Worm (Caenorhabditis elegans): ENCODE data around the gene F14H12.3.

F14H12.3 gene

DNA sequence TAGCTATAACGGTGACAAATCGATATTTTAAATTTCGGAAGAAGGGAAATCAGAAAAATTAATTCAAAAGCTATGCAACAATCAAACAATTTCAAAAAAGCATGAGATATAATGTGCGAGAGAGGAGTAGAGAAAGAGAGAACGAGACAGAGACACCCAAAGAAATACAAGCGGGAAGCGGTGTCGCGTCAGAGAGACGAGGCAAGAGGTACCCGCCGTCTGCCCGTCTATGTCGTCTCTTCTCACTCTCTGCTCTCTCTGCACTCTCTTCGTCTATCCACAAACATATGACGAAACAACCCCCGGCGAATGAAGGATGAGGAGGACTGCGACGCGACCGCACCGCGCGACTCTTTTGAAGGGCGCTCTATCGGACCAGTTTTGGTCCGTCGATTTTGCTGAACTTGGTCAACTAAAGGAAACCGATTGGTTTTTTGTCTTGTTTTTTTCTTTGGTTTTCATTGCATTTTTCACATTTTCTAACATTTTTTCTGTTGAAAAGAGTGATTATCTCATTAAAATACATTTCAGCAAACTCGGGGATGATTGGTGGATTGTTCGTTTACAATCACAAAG, 44.9 kb downstream of the F14H12.3 start, which contains the start of gene dpy-23 (continued):
- TF ChIP-seq lin-39 (tag; optimal IDR thresholded peaks at IDR 0.05), result peak; percentile 49
- TF ChIP-seq lin-35 (GFP tag; optimal IDR thresholded peaks at IDR 0.05), result peak; percentile 84
- peak; percentile 92 for TF ChIP-seq skn-1 (tag; optimal IDR thresholded peaks at IDR 0.05)
- TF ChIP-seq alr-1 (tag; optimal IDR thresholded peaks at IDR 0.05; ENCODE audit: borderline replicate concordance), result no peak
- peak; percentile 74 for TF ChIP-seq sox-4 (tag; optimal IDR thresholded peaks at IDR 0.05)
- TF ChIP-seq lin-14 (GFP tag; optimal IDR thresholded peaks at IDR 0.05), result peak; percentile 99
- no peak for TF ChIP-seq C34B4.2 (tag; optimal IDR thresholded peaks at IDR 0.05)
- TF ChIP-seq egl-13 (tag; optimal IDR thresholded peaks at IDR 0.05), result peak; percentile 85
- peak; percentile 96 for TF ChIP-seq nhr-77 (tag; optimal IDR thresholded peaks at IDR 0.05)
- TF ChIP-seq hpl-2 (GFP tag; optimal IDR thresholded peaks at IDR 0.05), result peak; percentile 66
- TF ChIP-seq nhr-19 (GFP tag; conservative IDR thresholded peaks at IDR 0.05), result peak; percentile 92
- peak; percentile 89 for TF ChIP-seq grh-1 (GFP tag; IDR thresholded peaks at IDR 0.05)
- peak; percentile 46 for TF ChIP-seq fkh-4 (tag; optimal IDR thresholded peaks at IDR 0.05; ENCODE audit: borderline replicate concordance)
- TF ChIP-seq lsy-2 (tag; optimal IDR thresholded peaks at IDR 0.05), result peak; percentile 81 to 93
- peak; percentile 91 for TF ChIP-seq mep-1 (tag; optimal IDR thresholded peaks at IDR 0.05)
- no peak for TF ChIP-seq hlh-4 (tag; optimal IDR thresholded peaks at IDR 0.05)
- peak; percentile 66 for TF ChIP-seq ces-1 (GFP tag; optimal IDR thresholded peaks at IDR 0.05)
- no peak for TF ChIP-seq ama-1 (optimal IDR thresholded peaks at IDR 0.05)
- TF ChIP-seq mab-9 (GFP tag; IDR thresholded peaks at IDR 0.05), result peak; percentile 64; the same call in 1 of the 2 replicates
- TF ChIP-seq efl-1 (optimal IDR thresholded peaks at IDR 0.05), result peak; percentile 78 to 94
- TF ChIP-seq efl-1 (GFP tag; optimal IDR thresholded peaks at IDR 0.05 in 1 of 2), result peak; percentile 37 to 95
- peak; percentile 94 for TF ChIP-seq lin-13 (GFP tag; optimal IDR thresholded peaks at IDR 0.05)
- peak; percentile 96 for TF ChIP-seq swsn-7 (tag; optimal IDR thresholded peaks at IDR 0.05)
- TF ChIP-seq pax-3 (tag; optimal IDR thresholded peaks at IDR 0.05), result peak; percentile 73
- TF ChIP-seq rnt-1 (tag; optimal IDR thresholded peaks at IDR 0.05), result peak; percentile 91
- TF ChIP-seq unc-30 (tag; optimal IDR thresholded peaks at IDR 0.05), result no peak
- TF ChIP-seq ceh-63 (GFP tag; optimal IDR thresholded peaks at IDR 0.05), result no peak
- TF ChIP-seq unc-98 (GFP tag; IDR thresholded peaks at IDR 0.05), result peak; percentile 56
- peak; percentile 58 for TF ChIP-seq blmp-1 (tag; optimal IDR thresholded peaks at IDR 0.05)
- TF ChIP-seq snu-23 (GFP tag; optimal IDR thresholded peaks at IDR 0.05), result peak; percentile 96
- TF ChIP-seq tbx-2 (tag; optimal IDR thresholded peaks at IDR 0.05), result peak; percentile 96
- TF ChIP-seq C16A3.4 (tag; optimal IDR thresholded peaks at IDR 0.05), result peak; percentile 71
- peak; percentile 96 for TF ChIP-seq nhr-20 (tag; optimal IDR thresholded peaks at IDR 0.05)
- peak in 4 of 6 experiments; percentile 6 to 72 (median 66) for TF ChIP-seq elt-3 (tag; optimal IDR thresholded peaks at IDR 0.05)
- peak; percentile 8 for TF ChIP-seq C04F5.9 (tag; optimal IDR thresholded peaks at IDR 0.05)
- TF ChIP-seq nhr-90 (tag; optimal IDR thresholded peaks at IDR 0.05; ENCODE audit: poor library complexity), result peak; percentile 89
- peak; percentile 97 for TF ChIP-seq fkh-10 (GFP tag; optimal IDR thresholded peaks at IDR 0.05)
- peak; percentile 94 for TF ChIP-seq nhr-47 (tag; optimal IDR thresholded peaks at IDR 0.05)
- TF ChIP-seq ztf-11 (tag; optimal IDR thresholded peaks at IDR 0.05), result peak in 1 of 2 experiments; percentile 77
- no peak for TF ChIP-seq sptf-1 (tag; optimal IDR thresholded peaks at IDR 0.05)
- peak; percentile 98 for TF ChIP-seq nhr-71 (tag; optimal IDR thresholded peaks at IDR 0.05)
- TF ChIP-seq nhr-11 (tag; optimal IDR thresholded peaks at IDR 0.05), result peak; percentile 87
- no peak for TF ChIP-seq nhr-28 (tag; optimal IDR thresholded peaks at IDR 0.05)
- TF ChIP-seq elt-2 (tag; optimal IDR thresholded peaks at IDR 0.05), result peak; percentile 54
- TF ChIP-seq pqm-1 (tag; optimal IDR thresholded peaks at IDR 0.05), result no peak
- TF ChIP-seq jun-1 (tag; optimal IDR thresholded peaks at IDR 0.05), result peak; percentile 94
- no peak for TF ChIP-seq pag-3 (tag; optimal IDR thresholded peaks at IDR 0.05; ENCODE audit: borderline replicate concordance, insufficient read depth)
- peak; percentile 75 for TF ChIP-seq zip-4 (GFP tag; optimal IDR thresholded peaks at IDR 0.05)
- peak; percentile 94 for TF ChIP-seq unc-86 (tag; optimal IDR thresholded peaks at IDR 0.05)
- TF ChIP-seq F16B12.6 (tag; optimal IDR thresholded peaks at IDR 0.05), result peak; percentile 39
- TF ChIP-seq aly-2 (tag; optimal IDR thresholded peaks at IDR 0.05), result peak; percentile 57
- peak; percentile 61 for TF ChIP-seq mef-2 (tag; optimal IDR thresholded peaks at IDR 0.05)

Data from whole organism, L1 larva.